Worm (Caenorhabditis elegans): Measurements from ENCODE around the gene C01F1.6.

The C01F1.6 gene

ce11 chrII:4237701-4238214 lies 50.3 kb downstream of the C01F1.6 start, which contains the start of the genes fbxc-44 and C16A11.2:
Gene fbxc-44 (minus strand): TSS chrII:4237751.
Gene C16A11.2 (plus strand): TSS chrII:4238203.
- TF ChIP-seq swsn-7 (tag; optimal IDR thresholded peaks at IDR 0.05) (peak; percentile 51), skn-1 (tag; optimal IDR thresholded peaks at IDR 0.05) (peak; percentile 31), blmp-1 (tag; optimal IDR thresholded peaks at IDR 0.05) (no peak), ztf-11 (tag; optimal IDR thresholded peaks at IDR 0.05) (peak in 1 of 2 experiments; percentile 24), lin-14 (GFP tag; optimal IDR thresholded peaks at IDR 0.05) (no peak), jun-1 (tag; optimal IDR thresholded peaks at IDR 0.05) (no peak), F16B12.6 (tag; optimal IDR thresholded peaks at IDR 0.05) (peak; percentile 32), unc-130 (tag; optimal IDR thresholded peaks at IDR 0.05) (peak; percentile 55), nhr-11 (tag; optimal IDR thresholded peaks at IDR 0.05) (no peak), mep-1 (tag; optimal IDR thresholded peaks at IDR 0.05) (peak; percentile 18), fkh-10 (GFP tag; optimal IDR thresholded peaks at IDR 0.05) (no peak), nhr-76 (tag; optimal IDR thresholded peaks at IDR 0.05) (no peak), ces-1 (GFP tag; optimal IDR thresholded peaks at IDR 0.05) (no peak), fkh-8 (tag; optimal IDR thresholded peaks at IDR 0.05) (no peak), ama-1 (optimal IDR thresholded peaks at IDR 0.05) (no peak), grh-1 (GFP tag; IDR thresholded peaks at IDR 0.05) (no peak), efl-3 (GFP tag; optimal IDR thresholded peaks at IDR 0.05) (no peak), nhr-90 (tag; optimal IDR thresholded peaks at IDR 0.05; ENCODE audit: poor library complexity) (peak; percentile 46), ceh-82 (tag; optimal IDR thresholded peaks at IDR 0.05) (peak in 2 of 3 experiments; percentile 11 to 13), ceh-90 (tag; optimal IDR thresholded peaks at IDR 0.05) (no peak), nhr-47 (tag; optimal IDR thresholded peaks at IDR 0.05) (no peak), ceh-88 (GFP tag; IDR thresholded peaks at IDR 0.05) (no peak), zip-4 (GFP tag; optimal IDR thresholded peaks at IDR 0.05) (no peak), ztf-4 (tag; optimal IDR thresholded peaks at IDR 0.05) (no peak), Y116A8C.19 (tag; optimal IDR thresholded peaks at IDR 0.05; ENCODE audit: borderline replicate concordance) (no peak), sptf-1 (tag; optimal IDR thresholded peaks at IDR 0.05) (no peak), snpc-4 (tag; optimal IDR thresholded peaks at IDR 0.05) (peak; percentile 41), unc-86 (tag; optimal IDR thresholded peaks at IDR 0.05) (no peak), nhr-28 (tag; optimal IDR thresholded peaks at IDR 0.05) (no peak), lin-13 (GFP tag; optimal IDR thresholded peaks at IDR 0.05) (no peak), nhr-237 (tag; optimal IDR thresholded peaks at IDR 0.05) (no peak), efl-1 (optimal IDR thresholded peaks at IDR 0.05) (peak; percentile 31 to 59), efl-1 (GFP tag; optimal IDR thresholded peaks at IDR 0.05 in 1 of 2) (peak; percentile 20 to 94), nhr-20 (tag; optimal IDR thresholded peaks at IDR 0.05) (peak; percentile 34), alr-1 (tag; optimal IDR thresholded peaks at IDR 0.05; ENCODE audit: borderline replicate concordance) (no peak), nhr-85 (tag) (no peak), lin-35 (GFP tag; optimal IDR thresholded peaks at IDR 0.05) (peak in 1 of 2 experiments; percentile 39), snu-23 (GFP tag; optimal IDR thresholded peaks at IDR 0.05) (peak; percentile 56), dpl-1 (GFP tag; optimal IDR thresholded peaks at IDR 0.05) (peak; percentile 9 to 25 (median 18)), tbx-2 (tag; optimal IDR thresholded peaks at IDR 0.05) (peak; percentile 33), ets-5 (GFP tag; IDR thresholded peaks at IDR 0.05) (no peak), tlp-1 (tag; optimal IDR thresholded peaks at IDR 0.05) (no peak), hlh-17 (GFP tag; optimal IDR thresholded peaks at IDR 0.05; ENCODE audit: borderline replicate concordance) (no peak), xbp-1 (tag; optimal IDR thresholded peaks at IDR 0.05) (peak; percentile 43), pag-3 (tag; optimal IDR thresholded peaks at IDR 0.05; ENCODE audit: borderline replicate concordance, insufficient read depth) (no peak), C16A3.4 (tag; optimal IDR thresholded peaks at IDR 0.05) (peak; percentile 33), pax-3 (tag; optimal IDR thresholded peaks at IDR 0.05) (no peak), egl-13 (tag; optimal IDR thresholded peaks at IDR 0.05) (peak; percentile 30), lsy-2 (tag; optimal IDR thresholded peaks at IDR 0.05) (peak; percentile 51 to 54), elt-2 (tag; optimal IDR thresholded peaks at IDR 0.05) (peak; percentile 69), unc-98 (GFP tag; IDR thresholded peaks at IDR 0.05) (no peak), lir-3 (tag; optimal IDR thresholded peaks at IDR 0.05; ENCODE audit: poor library complexity) (no peak), nhr-12 (tag; optimal IDR thresholded peaks at IDR 0.05) (no peak)

Measured in whole organism, L1 larva.